Fruit fly (Drosophila melanogaster) whole organism, wandering third instar larva: ENCODE data around the gene CG13917.

Source experiments
- Dfd ChIP-seq: fragments of >200 bp; optimal IDR thresholded peaks from 2 replicates; lab custom pipeline; 2017; ENCODE audit warnings: missing biosample characterization, missing genetic modification characterization
- Dif ChIP-seq: fragments of 200-275, 200-300 bp; sonication (Bioruptor generic); optimal IDR thresholded peaks from 2 replicates; lab custom pipeline; 2018; ENCODE audit warnings: missing biosample characterization, missing genetic modification characterization; ENCODE audit not compliant: partially characterized antibody
- Mio ChIP-seq: sonication (Bioruptor generic); optimal IDR thresholded peaks from 2 replicates; lab custom pipeline; 2016; ENCODE audit warnings: missing biosample characterization, missing genetic modification characterization
- Vsx2 ChIP-seq: fragments of 200-300, 225-300 bp; sonication (Bioruptor generic); optimal IDR thresholded peaks from 2 replicates; lab custom pipeline; 2018; ENCODE audit warnings: missing biosample characterization, missing genetic modification characterization; ENCODE audit not compliant: partially characterized antibody
- fru ChIP-seq: fragments of 200-800 bp; sonication (Bioruptor generic); optimal IDR thresholded peaks from 3 replicates; lab custom pipeline; 2016; ENCODE audit warnings: missing biosample characterization, mild to moderate bottlenecking, missing genetic modification characterization
- usp ChIP-seq: fragments of >200 bp; optimal IDR thresholded peaks from 2 replicates; lab custom pipeline; 2017; ENCODE audit warnings: missing biosample characterization, missing genetic modification characterization

DNA sequence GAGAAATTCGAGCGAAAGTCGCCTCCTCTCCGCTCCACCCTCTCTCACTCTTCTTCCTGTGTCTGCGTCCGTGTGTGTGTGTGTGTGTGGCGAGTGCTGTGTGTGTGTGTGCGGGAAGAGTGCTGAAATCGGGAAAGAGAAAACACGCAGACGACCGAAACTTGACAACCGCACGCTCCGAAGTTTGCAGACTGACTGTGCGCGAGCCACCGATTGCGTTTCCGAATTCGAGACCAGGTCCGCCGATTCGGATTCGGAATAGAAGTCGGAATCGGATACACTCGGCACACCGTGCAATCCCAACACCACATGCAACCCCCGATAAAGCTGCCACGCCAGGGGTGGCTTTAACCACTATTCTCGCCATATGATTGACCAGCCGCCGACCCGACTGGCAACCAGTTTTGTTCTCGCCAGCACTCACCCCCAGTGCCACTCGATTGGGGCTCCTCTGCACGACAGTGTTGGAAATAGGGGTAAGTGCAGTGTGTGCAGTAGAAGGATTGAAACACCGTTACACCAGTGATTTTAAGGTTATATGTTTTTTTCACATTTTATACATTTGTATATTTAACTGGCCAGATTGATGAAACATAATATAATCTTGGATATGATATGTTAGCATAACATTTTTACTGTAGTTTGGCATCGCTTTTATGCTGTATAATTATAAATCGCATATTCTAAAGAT is 51.8 kb downstream of the CG13917 start, which contains the start of gene CG13928:
- no peak for TF ChIP-seq fru
- no peak for TF ChIP-seq Dfd (GFP tag; lab: Kevin White, UChicago)
- no peak for TF ChIP-seq Mio (GFP tag; lab: Kevin White, UChicago)
- peak; percentile 16 for TF ChIP-seq Dif (GFP tag; lab: Kevin White, UChicago)
- TF ChIP-seq Vsx2 (GFP tag; lab: Kevin White, UChicago), result peak; percentile 58
- TF ChIP-seq usp, result no peak
